Worm (Caenorhabditis elegans) whole organism, early embryonic: ENCODE data around the gene sto-3.
A peak's percentile ranks its signal among the peaks of the same experiment; 100 is the strongest.

Experiments
- F13C5.2 ChIP-seq: sonication (generic microtip); optimal IDR thresholded peaks from 2 replicates; lab custom pipeline; 2017; ENCODE audit warnings: mild to moderate bottlenecking, missing genetic modification characterization, inconsistent platforms, missing compliant biosample characterization
- aly-1 ChIP-seq: sonication (generic microtip); optimal IDR thresholded peaks from 2 replicates; lab custom pipeline; 2016; ENCODE audit warnings: missing genetic modification characterization, missing compliant biosample characterization
- ama-1 ChIP-seq: fragments of 150-350 bp; optimal IDR thresholded peaks from 2 replicates; lab custom pipeline; 2014
- ceh-13 ChIP-seq: fragments of 200-800 bp; sonication (Bioruptor generic); optimal IDR thresholded peaks from 2 replicates; lab custom pipeline; 2018; ENCODE audit warnings: mild to moderate bottlenecking, missing genetic modification characterization, missing compliant biosample characterization
- flt-1 ChIP-seq: fragments of 200-800 bp; sonication (Bioruptor generic); IDR thresholded peaks from 2 replicates; pipeline ENCODE4 v1.3.6; 2022; ENCODE audit warnings: missing genetic modification characterization, missing compliant biosample characterization
- hmbx-1 ChIP-seq: sonication (generic microtip); optimal IDR thresholded peaks from 2 replicates; lab custom pipeline; 2016; ENCODE audit warnings: mild to moderate bottlenecking, missing genetic modification characterization, missing compliant biosample characterization
- hnd-1 ChIP-seq: sonication (generic microtip); optimal IDR thresholded peaks from 2 replicates; lab custom pipeline; 2016; ENCODE audit warnings: missing genetic modification characterization, missing compliant biosample characterization
- scrt-1 ChIP-seq: fragments of 200-800 bp; sonication (Bioruptor generic); IDR thresholded peaks from 2 replicates; pipeline ENCODE4 v1.3.6; 2022; ENCODE audit warnings: missing genetic modification characterization, missing compliant biosample characterization
- tbx-11 ChIP-seq: fragments of 200-800 bp; sonication (Bioruptor generic); IDR thresholded peaks from 2 replicates; pipeline ENCODE4 v1.3.6; 2022; ENCODE audit warnings: missing genetic modification characterization, missing compliant biosample characterization
- tbx-37 ChIP-seq: fragments of 200-800 bp; sonication (Bioruptor generic); conservative IDR thresholded peaks from 2 replicates; pipeline ENCODE4 v1.3.6; 2022; ENCODE audit warnings: missing genetic modification reagents, missing genetic modification characterization, missing compliant biosample characterization

DNA sequence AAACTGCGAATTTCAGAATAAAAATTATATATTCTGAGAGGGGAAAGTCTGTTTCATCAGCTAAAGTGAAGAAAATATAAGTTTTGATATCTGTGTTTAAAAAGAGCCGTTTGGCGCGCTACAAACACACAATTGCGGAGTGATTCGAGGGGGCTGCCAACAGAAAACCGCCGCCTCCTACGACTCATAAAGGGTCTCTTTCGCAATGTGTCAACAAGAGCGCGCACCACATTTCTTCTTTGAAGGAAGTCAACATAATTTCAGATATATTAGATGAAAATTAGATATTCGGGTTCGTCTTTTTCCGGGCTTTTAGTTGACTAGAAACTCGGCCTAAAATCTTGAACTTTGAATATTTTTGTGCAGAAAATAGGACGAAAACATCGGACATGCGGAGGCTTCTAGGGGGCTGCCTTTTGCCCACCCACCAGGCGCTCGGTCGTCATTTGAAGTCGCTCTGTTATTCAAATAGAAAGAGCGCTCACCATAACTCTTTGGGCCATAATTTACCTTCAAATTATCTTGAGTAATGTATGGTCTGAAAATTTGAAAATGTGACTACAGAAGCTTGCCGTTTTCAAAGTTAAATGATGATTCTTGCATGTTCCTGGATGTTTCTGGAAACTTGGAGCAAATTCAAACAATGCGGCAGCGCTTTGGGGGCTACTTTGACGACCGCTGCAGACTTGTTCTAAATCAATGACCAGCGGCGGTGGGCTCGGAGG, 16.0 kb downstream of the sto-3 start:
- peak; percentile 79 for TF ChIP-seq scrt-1 (GFP tag; lab: Robert Waterston, UW)
- no peak for TF ChIP-seq ama-1 (lab: Kevin White, UChicago)
- peak; percentile 63 for TF ChIP-seq ceh-13 (GFP tag; lab: Kevin White, UChicago)
- peak; percentile 82 for TF ChIP-seq hnd-1
- TF ChIP-seq aly-1 (tag; lab: Kevin White, UChicago), result peak; percentile 58
- TF ChIP-seq F13C5.2 (tag; lab: Kevin White, UChicago), result peak; percentile 100
- no peak for TF ChIP-seq tbx-37
- TF ChIP-seq hmbx-1 (tag; lab: Kevin White, UChicago), result peak; percentile 95
- peak; percentile 64 for TF ChIP-seq flt-1 (GFP tag; lab: Robert Waterston, UW)
- TF ChIP-seq tbx-11 (GFP tag; lab: Robert Waterston, UW), result peak; percentile 61; the same call in 1 of the 2 replicates
